Fruit fly (Drosophila melanogaster): ENCODE measurements around the gene Prx4.

The Prx4 gene

dm6 chr3L:3071675-3072583 lies 29.8 kb downstream of the Prx4 start:
- peak; percentile 31 for TF ChIP-seq pdm3 (GFP tag; optimal IDR thresholded peaks at IDR 0.05)
- TF ChIP-seq Blimp-1 (GFP tag; optimal IDR thresholded peaks at IDR 0.05) = no peak
- peak; percentile 7 for TF ChIP-seq spab (GFP tag; optimal IDR thresholded peaks at IDR 0.05)
- no peak for TF ChIP-seq topi (GFP tag; optimal IDR thresholded peaks at IDR 0.05)
- no peak for TF ChIP-seq Sox15 (GFP tag; optimal IDR thresholded peaks at IDR 0.05)
- peak; percentile 25 for TF ChIP-seq CG4318 (GFP tag; optimal IDR thresholded peaks at IDR 0.05)
- peak; percentile 5 for TF ChIP-seq CG10669 (GFP tag; optimal IDR thresholded peaks at IDR 0.05)
- peak; percentile 58 for TF ChIP-seq svp (GFP tag)
- peak; percentile 66 for TF ChIP-seq Eip78C (GFP tag)
- peak; percentile 40 for TF ChIP-seq Smox (GFP tag; optimal IDR thresholded peaks at IDR 0.05)
- no peak for TF ChIP-seq Ets21C (GFP tag; optimal IDR thresholded peaks at IDR 0.05)
- TF ChIP-seq cyc (GFP tag; optimal IDR thresholded peaks at IDR 0.05) = no peak
- peak; percentile 41 for TF ChIP-seq Ets96B (tag; optimal IDR thresholded peaks at IDR 0.05)
- TF ChIP-seq CG3919 (GFP tag; optimal IDR thresholded peaks at IDR 0.05) = peak; percentile 28
- peak; percentile 18 for TF ChIP-seq net (GFP tag; optimal IDR thresholded peaks at IDR 0.05)
- no peak for TF ChIP-seq Hr38 (GFP tag; optimal IDR thresholded peaks at IDR 0.05)
- peak; percentile 43 for TF ChIP-seq CG10631 (GFP tag; optimal IDR thresholded peaks at IDR 0.05)
- no peak for TF ChIP-seq CG6276 (GFP tag; optimal IDR thresholded peaks at IDR 0.05)
- TF ChIP-seq salr (GFP tag; optimal IDR thresholded peaks at IDR 0.05) = peak; percentile 8 to 18
- TF ChIP-seq dsx (GFP tag; optimal IDR thresholded peaks at IDR 0.05; ENCODE audit: poor library complexity, severe bottlenecking) = peak; percentile 90
- peak; percentile 43 for TF ChIP-seq OdsH (GFP tag; optimal IDR thresholded peaks at IDR 0.05)
- TF ChIP-seq Lpt (GFP tag; optimal IDR thresholded peaks at IDR 0.05) = no peak
- no peak for TF ChIP-seq CG8319 (GFP tag; optimal IDR thresholded peaks at IDR 0.05)
- TF ChIP-seq Eip93F (GFP tag; optimal IDR thresholded peaks at IDR 0.05) = peak; percentile 56
- no peak for TF ChIP-seq fkh (GFP tag; optimal IDR thresholded peaks at IDR 0.05)
- peak in 1 of 2 experiments; percentile 25 for TF ChIP-seq ss (GFP tag; optimal IDR thresholded peaks at IDR 0.05)
- TF ChIP-seq vri (GFP tag; optimal IDR thresholded peaks at IDR 0.05) = no peak
- no peak for TF ChIP-seq lz (GFP tag; optimal IDR thresholded peaks at IDR 0.05)
- no peak for TF ChIP-seq CG1621 (tag; optimal IDR thresholded peaks at IDR 0.05)
- TF ChIP-seq CG3032 (tag; optimal IDR thresholded peaks at IDR 0.05) = no peak
- no peak for TF ChIP-seq CG11902 (GFP tag; optimal IDR thresholded peaks at IDR 0.05)
- no peak for TF ChIP-seq CG7368 (GFP tag; optimal IDR thresholded peaks at IDR 0.05)
- TF ChIP-seq Gug (GFP tag; IDR thresholded peaks at IDR 0.05) = no peak
- TF ChIP-seq CG6854 (GFP tag; optimal IDR thresholded peaks at IDR 0.05) = peak; percentile 14
- no peak for TF ChIP-seq fd85E (GFP tag; optimal IDR thresholded peaks at IDR 0.05)
- no peak for TF ChIP-seq fd59A (GFP tag; optimal IDR thresholded peaks at IDR 0.05)
- peak; percentile 24 for TF ChIP-seq achi (GFP tag; optimal IDR thresholded peaks at IDR 0.05)
- TF ChIP-seq CG9139 (GFP tag; optimal IDR thresholded peaks at IDR 0.05) = no peak
- TF ChIP-seq CG6163 (GFP tag; IDR thresholded peaks at IDR 0.05) = peak; percentile 35; the same call in 1 of the 3 replicates
- peak; percentile 54; the same call in 2 of the 3 replicates for TF ChIP-seq CG8119 (GFP tag; IDR thresholded peaks at IDR 0.05)
- no peak for TF ChIP-seq CG31627 (GFP tag; optimal IDR thresholded peaks at IDR 0.05)
- TF ChIP-seq CG11294 (GFP tag; IDR thresholded peaks at IDR 0.05) = no peak
- TF ChIP-seq Sox14 (GFP tag; optimal IDR thresholded peaks at IDR 0.05) = peak; percentile 12
- peak; percentile 40 for TF ChIP-seq Hr4 (GFP tag; optimal IDR thresholded peaks at IDR 0.05)
- TF ChIP-seq eg (GFP tag; IDR thresholded peaks at IDR 0.05) = no peak
- peak; percentile 26 for TF ChIP-seq Met (GFP tag; optimal IDR thresholded peaks at IDR 0.05)
- TF ChIP-seq CG6808 (GFP tag; optimal IDR thresholded peaks at IDR 0.05) = no peak
- peak; percentile 33 for TF ChIP-seq Sox102F (GFP tag; optimal IDR thresholded peaks at IDR 0.05)
- no peak for TF ChIP-seq Eip75B (GFP tag; optimal IDR thresholded peaks at IDR 0.05)
- TF ChIP-seq acj6 (GFP tag; optimal IDR thresholded peaks at IDR 0.05) = peak; percentile 41

Data from whole organism, prepupa.